Fruit fly (Drosophila melanogaster) whole organism, embryonic: ENCODE results near the gene CG4404.

Experiments
- CG10147 ChIP-seq: fragments of 200-800 bp; sonication (Bioruptor generic); optimal IDR thresholded peaks from 2 replicates; lab custom pipeline; 2019; ENCODE audit warnings: missing biosample characterization, mild to moderate bottlenecking, missing genetic modification characterization, moderate library complexity
- CG10321 ChIP-seq: fragments of 200-800 bp; sonication (Bioruptor generic); IDR thresholded peaks from 2 replicates; pipeline ENCODE4 v1.3.6; 2022; ENCODE audit warnings: missing biosample characterization, missing genetic modification characterization
- CG11398 ChIP-seq: fragments of 200-800 bp; sonication (Bioruptor generic); optimal IDR thresholded peaks from 2 replicates; lab custom pipeline; 2016; ENCODE audit warnings: missing biosample characterization, missing genetic modification characterization
- CG12744 ChIP-seq: fragments of 200-800 bp; sonication (Bioruptor generic); optimal IDR thresholded peaks from 2 replicates; lab custom pipeline; 2016; ENCODE audit warnings: missing biosample characterization, missing genetic modification characterization
- CG13775 ChIP-seq: fragments of 200-800 bp; sonication (Bioruptor generic); optimal IDR thresholded peaks from 3 replicates; lab custom pipeline; 2017; ENCODE audit warnings: missing biosample characterization, mild to moderate bottlenecking, missing genetic modification characterization
- CG14014 ChIP-seq: fragments of 200-800 bp; sonication (Bioruptor generic); IDR thresholded peaks from 2 replicates; pipeline ENCODE4 v1.3.6; 2022; ENCODE audit warnings: missing biosample characterization, missing genetic modification characterization
- CG14710 ChIP-seq: fragments of 200-800 bp; sonication (Bioruptor generic); optimal IDR thresholded peaks from 3 replicates; lab custom pipeline; 2019; ENCODE audit warnings: missing biosample characterization, mild to moderate bottlenecking, missing genetic modification characterization, moderate library complexity
- CG15696 ChIP-seq: fragments of 200-800 bp; sonication (Bioruptor generic); optimal IDR thresholded peaks from 2 replicates; lab custom pipeline; 2019; ENCODE audit warnings: missing biosample characterization, mild to moderate bottlenecking, missing genetic modification characterization, moderate library complexity
- CG1603 ChIP-seq: fragments of 200-800 bp; sonication (Bioruptor generic); optimal IDR thresholded peaks from 2 replicates; lab custom pipeline; 2019; ENCODE audit warnings: missing biosample characterization, mild to moderate bottlenecking, missing genetic modification characterization, moderate library complexity
- CG16813 ChIP-seq: fragments of 200-800 bp; sonication (Bioruptor generic); IDR thresholded peaks from 3 replicates; pipeline ENCODE4 v1.3.6; 2022; ENCODE audit warnings: missing biosample characterization, missing genetic modification characterization; ENCODE audit not compliant: partially characterized antibody
- CG18262 ChIP-seq: fragments of 200-800 bp; optimal IDR thresholded peaks from 3 replicates; lab custom pipeline; 2019; ENCODE audit warnings: missing biosample characterization, mild to moderate bottlenecking, missing genetic modification characterization, moderate library complexity
- CG2116 ChIP-seq: fragments of 200-800 bp; sonication (Bioruptor generic); optimal IDR thresholded peaks from 3 replicates; lab custom pipeline; 2018; ENCODE audit warnings: missing biosample characterization, mild to moderate bottlenecking, missing genetic modification characterization
- CG2202 ChIP-seq: fragments of 200-800 bp; sonication (Bioruptor generic); optimal IDR thresholded peaks from 2 replicates; lab custom pipeline; 2018; ENCODE audit warnings: missing biosample characterization, mild to moderate bottlenecking, missing genetic modification characterization
- CG4424 ChIP-seq: fragments of 200-800 bp; sonication (Bioruptor generic); optimal IDR thresholded peaks from 3 replicates; lab custom pipeline; 2016; ENCODE audit warnings: missing biosample characterization, missing genetic modification characterization
- CG4730 ChIP-seq: fragments of 200-800 bp; sonication (Bioruptor generic); IDR thresholded peaks from 2 replicates; pipeline ENCODE4 v1.3.6; 2022; ENCODE audit warnings: missing biosample characterization, missing genetic modification characterization
- CG9609 ChIP-seq: fragments of 200-800 bp; sonication (Bioruptor generic); optimal IDR thresholded peaks from 3 replicates; lab custom pipeline; 2016; ENCODE audit warnings: missing biosample characterization, missing genetic modification characterization
- D19A ChIP-seq: fragments of 200-800 bp; optimal IDR thresholded peaks from 3 replicates; lab custom pipeline; 2019; ENCODE audit warnings: missing biosample characterization, mild to moderate bottlenecking, missing genetic modification characterization, moderate library complexity
- Dbx ChIP-seq: fragments of 200-800 bp; sonication (Bioruptor generic); IDR thresholded peaks from 3 replicates; pipeline ENCODE4 v1.3.6; 2022; ENCODE audit warnings: missing biosample characterization, missing genetic modification characterization
- Dref ChIP-seq: fragments of 200-800 bp; sonication (Bioruptor generic); IDR thresholded peaks from 2 replicates; pipeline ENCODE4 v1.3.6; 2022; ENCODE audit warnings: missing biosample characterization, missing genetic modification characterization
- H15 ChIP-seq: fragments of 200-800 bp; sonication (Bioruptor generic); IDR thresholded peaks from 3 replicates; pipeline ENCODE4 v1.3.6; 2022; ENCODE audit warnings: missing biosample characterization, missing genetic modification characterization
- Hr3 ChIP-seq: fragments of 200-800 bp; sonication (Bioruptor generic); optimal IDR thresholded peaks from 3 replicates; lab custom pipeline; 2016; ENCODE audit warnings: missing biosample characterization, missing genetic modification characterization
- Kr ChIP-seq: fragments of 200-800 bp; sonication (Bioruptor generic); optimal IDR thresholded peaks from 2 replicates; lab custom pipeline; 2017; ENCODE audit warnings: missing biosample characterization, mild to moderate bottlenecking, missing genetic modification characterization
- Mes4 ChIP-seq: fragments of 200-800 bp; sonication (Bioruptor generic); optimal IDR thresholded peaks from 2 replicates; lab custom pipeline; 2016; ENCODE audit warnings: missing biosample characterization, missing genetic modification characterization
- NC2α ChIP-seq: fragments of 200-800 bp; sonication (Bioruptor generic); optimal IDR thresholded peaks from 2 replicates; lab custom pipeline; 2016; ENCODE audit warnings: missing biosample characterization, missing genetic modification characterization
- Ssrp ChIP-seq: fragments of 200-800 bp; sonication (Bioruptor generic); optimal IDR thresholded peaks from 2 replicates; lab custom pipeline; 2018; ENCODE audit warnings: missing biosample characterization, mild to moderate bottlenecking, missing genetic modification characterization, moderate library complexity
- YL-1 ChIP-seq: fragments of 200-800 bp; sonication (Bioruptor generic); optimal IDR thresholded peaks from 3 replicates; lab custom pipeline; 2017; ENCODE audit warnings: missing biosample characterization, mild to moderate bottlenecking, missing genetic modification characterization
- bcd ChIP-seq: fragments of 200-800 bp; sonication (Bioruptor generic); optimal IDR thresholded peaks from 2 replicates; lab custom pipeline; 2017; ENCODE audit warnings: missing biosample characterization, mild to moderate bottlenecking, missing genetic modification characterization
- cg ChIP-seq: fragments of 200-800 bp; sonication (Bioruptor generic); optimal IDR thresholded peaks from 3 replicates; lab custom pipeline; 2019; ENCODE audit warnings: missing biosample characterization, mild to moderate bottlenecking, missing genetic modification characterization, moderate library complexity
- chm ChIP-seq: fragments of 200-800 bp; sonication (Bioruptor generic); IDR thresholded peaks from 2 replicates; pipeline ENCODE4 v1.3.6; 2022; ENCODE audit warnings: missing biosample characterization, missing genetic modification characterization
- cwo ChIP-seq: fragments of 200-800 bp; sonication (Bioruptor generic); optimal IDR thresholded peaks from 3 replicates; lab custom pipeline; 2017; ENCODE audit warnings: missing biosample characterization, missing genetic modification characterization, mild to moderate bottlenecking, moderate library complexity, missing genetic modification reagents
- gcm ChIP-seq: fragments of 200-800 bp; sonication (Bioruptor generic); optimal IDR thresholded peaks from 2 replicates; lab custom pipeline; 2019; ENCODE audit warnings: missing biosample characterization, mild to moderate bottlenecking, missing genetic modification characterization, moderate library complexity
- grn ChIP-seq: fragments of 200-800 bp; sonication (Bioruptor generic); optimal IDR thresholded peaks from 3 replicates; lab custom pipeline; 2017; ENCODE audit warnings: missing biosample characterization, missing genetic modification characterization
- hb ChIP-seq: fragments of 200-800 bp; sonication (Bioruptor generic); IDR thresholded peaks from 3 replicates; pipeline ENCODE4 v1.3.6; 2022; ENCODE audit warnings: missing biosample characterization, missing genetic modification characterization; ENCODE audit not compliant: partially characterized antibody
- ind ChIP-seq: fragments of 200-800 bp; sonication (Bioruptor generic); optimal IDR thresholded peaks from 3 replicates; lab custom pipeline; 2016; ENCODE audit warnings: missing biosample characterization, missing genetic modification characterization
- insv ChIP-seq, 2 experiments: fragments of 200-800 bp; sonication (Bioruptor generic); optimal IDR thresholded peaks; 3 replicates each; lab custom pipeline; 2016 to 2018; ENCODE audit warnings: missing biosample characterization in 2 of 2, missing genetic modification characterization in 2 of 2
- kay ChIP-seq: fragments of 200-800 bp; sonication (Bioruptor generic); optimal IDR thresholded peaks from 2 replicates; lab custom pipeline; 2016; ENCODE audit warnings: missing biosample characterization, missing genetic modification characterization
- lola ChIP-seq, 3 experiments: fragments of >200 bp in 2 of 3; fragments of 200-800 bp in 1 of 3; sonication (Bioruptor generic) in 1 of 3; optimal IDR thresholded peaks; 2 replicates each; lab custom pipeline; 2017 to 2019; ENCODE audit warnings: missing biosample characterization in 3 of 3, missing genetic modification characterization in 3 of 3, mild to moderate bottlenecking in 1 of 3, moderate library complexity in 1 of 3
- luna ChIP-seq: fragments of 200-800 bp; sonication (Bioruptor generic); optimal IDR thresholded peaks from 2 replicates; lab custom pipeline; 2016; ENCODE audit warnings: missing biosample characterization, missing genetic modification characterization
- pros ChIP-seq: fragments of 200-800 bp; sonication (Bioruptor generic); optimal IDR thresholded peaks from 3 replicates; lab custom pipeline; 2019; ENCODE audit warnings: missing biosample characterization, mild to moderate bottlenecking, missing genetic modification characterization, moderate library complexity
- pum ChIP-seq: fragments of 200-800 bp; sonication (Bioruptor generic); optimal IDR thresholded peaks from 2 replicates; lab custom pipeline; 2016; ENCODE audit warnings: missing biosample characterization, missing genetic modification characterization
- scrt ChIP-seq: fragments of 200-800 bp; sonication (Bioruptor generic); optimal IDR thresholded peaks from 2 replicates; lab custom pipeline; 2018; ENCODE audit warnings: missing biosample characterization, mild to moderate bottlenecking, missing genetic modification characterization, moderate library complexity
- sens ChIP-seq: fragments of 200-800 bp; sonication (Bioruptor generic); peaks from one replicate; lab custom pipeline; 2016; ENCODE audit warnings: missing biosample characterization, missing genetic modification characterization
- seq ChIP-seq: fragments of 200-800 bp; sonication (Bioruptor generic); IDR thresholded peaks from 2 replicates; pipeline ENCODE4 v1.3.6; 2022; ENCODE audit warnings: missing biosample characterization, missing genetic modification characterization
- slbo ChIP-seq: fragments of 200-800 bp; sonication (Bioruptor generic); IDR thresholded peaks from 2 replicates; pipeline ENCODE4 v1.3.6; 2022; ENCODE audit warnings: missing biosample characterization, missing genetic modification characterization
- sqz ChIP-seq: fragments of 200-800 bp; sonication (Bioruptor generic); optimal IDR thresholded peaks from 3 replicates; lab custom pipeline; 2018; ENCODE audit warnings: missing biosample characterization, mild to moderate bottlenecking, missing genetic modification characterization
- stwl ChIP-seq: fragments of 200-800 bp; sonication (Bioruptor generic); optimal IDR thresholded peaks from 3 replicates; lab custom pipeline; 2018; ENCODE audit warnings: missing biosample characterization, mild to moderate bottlenecking, missing genetic modification characterization, moderate library complexity
- tll ChIP-seq, 2 experiments: fragments of 200-800 bp in 1 of 2; fragments of >200 bp in 1 of 2; sonication (Bioruptor generic) in 1 of 2; optimal IDR thresholded peaks; 2 replicates each; lab custom pipeline; 2017 to 2019; ENCODE audit warnings: missing biosample characterization in 2 of 2, missing genetic modification characterization in 2 of 2, mild to moderate bottlenecking in 1 of 2, moderate library complexity in 1 of 2
- trem ChIP-seq: fragments of 200-800 bp; optimal IDR thresholded peaks from 3 replicates; lab custom pipeline; 2019; ENCODE audit warnings: missing biosample characterization, mild to moderate bottlenecking, missing genetic modification characterization, moderate library complexity

The CG4404 gene

dm6 chrX:12947670-12948069 lies 41.9 kb upstream of the CG4404 start (continued):
- TF ChIP-seq chm (GFP tag; lab: Robert Waterston, UW), result no peak
- no peak for TF ChIP-seq H15 (GFP tag; lab: Robert Waterston, UW)
- no peak for TF ChIP-seq CG14014 (GFP tag; lab: Robert Waterston, UW)
- TF ChIP-seq Mes4 (GFP tag; lab: Kevin White, UChicago), result peak; percentile 5
- TF ChIP-seq sens (GFP tag; lab: Kevin White, UChicago), result peak; percentile 50
- peak; percentile 17 for TF ChIP-seq bcd (GFP tag; lab: Kevin White, UChicago)
- TF ChIP-seq YL-1 (GFP tag; lab: Kevin White, UChicago), result peak; percentile 11

- TF ChIP-seq hb (GFP tag; lab: Robert Waterston, UW), result no peak
- peak; percentile 5 to 91 for TF ChIP-seq insv (GFP tag; optimal IDR thresholded peaks at IDR 0.05; lab: Kevin White, UChicago)
- peak in 1 of 2 experiments; percentile 37 for TF ChIP-seq tll (GFP tag; optimal IDR thresholded peaks at IDR 0.05; lab: Kevin White, UChicago)
- no peak for TF ChIP-seq sqz
- peak; percentile 45 for TF ChIP-seq cg (GFP tag; lab: Kevin White, UChicago)
- peak; percentile 41 for TF ChIP-seq pros (GFP tag; lab: Kevin White, UChicago)
- no peak for TF ChIP-seq cwo (GFP tag; lab: Kevin White, UChicago)
- TF ChIP-seq CG12744, result no peak
Measured at dm6 chrX:12940396-12940795, 34.6 kb upstream of the CG4404 start.

- TF ChIP-seq kay (GFP tag; lab: Kevin White, UChicago) (no peak), Ssrp (tag; lab: Kevin White, UChicago) (no peak), CG15696 (tag; lab: Kevin White, UChicago) (peak; percentile 44), Hr3 (no peak), ind (no peak), Dbx (GFP tag; lab: Robert Waterston, UW) (no peak), grn (GFP tag; lab: Kevin White, UChicago) (no peak), CG2116 (GFP tag; lab: Kevin White, UChicago) (no peak), CG10147 (GFP tag; lab: Kevin White, UChicago) (no peak), CG11398 (GFP tag; lab: Kevin White, UChicago) (no peak), CG18262 (tag; lab: Kevin White, UChicago) (peak; percentile 39), Dref (GFP tag; lab: Robert Waterston, UW) (no peak), seq (no peak), slbo (no peak), pum (GFP tag; lab: Kevin White, UChicago) (no peak), CG16813 (no peak), scrt (no peak), CG1603 (peak; percentile 25), CG14710 (peak; percentile 30), stwl (tag; lab: Kevin White, UChicago) (no peak), tll (GFP tag; optimal IDR thresholded peaks at IDR 0.05; lab: Kevin White, UChicago) (peak in 1 of 2 experiments; percentile 66), lola (GFP tag; optimal IDR thresholded peaks at IDR 0.05; lab: Kevin White, UChicago) (peak in 1 of 3 experiments; percentile 44), D19A (no peak), CG4730 (GFP tag; lab: Robert Waterston, UW) (no peak), CG9609 (GFP tag; lab: Kevin White, UChicago) (no peak), CG10321 (GFP tag; lab: Robert Waterston, UW) (no peak), Kr (GFP tag; lab: Kevin White, UChicago) (no peak), CG13775 (no peak), NC2α (GFP tag; lab: Kevin White, UChicago) (no peak), gcm (GFP tag; lab: Kevin White, UChicago) (no peak), trem (tag; lab: Kevin White, UChicago) (no peak), CG4424 (GFP tag; lab: Kevin White, UChicago) (peak; percentile 18), CG2202 (tag; lab: Kevin White, UChicago) (no peak), luna (no peak)
Measured at dm6 chrX:12939951-12940350, 34.1 kb upstream of the CG4404 start.
